Fruit fly (Drosophila melanogaster) whole organism, larva: Measurements from ENCODE around the gene spz5.

Source experiments
- noc ChIP-seq: fragments of 200-800 bp; sonication (Bioruptor generic); optimal IDR thresholded peaks from 3 replicates; lab custom pipeline; 2019; ENCODE audit warnings: missing biosample characterization, mild to moderate bottlenecking, missing genetic modification characterization, moderate library complexity

Gene spz5

dm6 chr3L:2850966-2851365, 41.0 kb downstream of the spz5 start:
- TF ChIP-seq noc (tag; lab: Kevin White, UChicago), result no peak

- TF ChIP-seq noc (tag; lab: Kevin White, UChicago), result no peak
Observed at dm6 chr3L:2848940-2849339, 43.0 kb downstream of the spz5 start.

dm6 chr3L:2848269-2848668, 43.7 kb downstream of the spz5 start:
- TF ChIP-seq noc (tag; lab: Kevin White, UChicago), result no peak

- no peak for TF ChIP-seq noc (tag; lab: Kevin White, UChicago)
Observed at dm6 chr3L:2847257-2847656, 44.7 kb downstream of the spz5 start.

dm6 chr3L:2845630-2846029, 46.3 kb downstream of the spz5 start:
- no peak for TF ChIP-seq noc (tag; lab: Kevin White, UChicago)

- no peak for TF ChIP-seq noc (tag; lab: Kevin White, UChicago)
Observed at dm6 chr3L:2844913-2845610, 46.9 kb downstream of the spz5 start.

dm6 chr3L:2844468-2844867, 47.5 kb downstream of the spz5 start:
- TF ChIP-seq noc (tag; lab: Kevin White, UChicago), result no peak

dm6 chr3L:2838191-2838803, 53.7 kb downstream of the spz5 start:
- no peak for TF ChIP-seq noc (tag; lab: Kevin White, UChicago)

- TF ChIP-seq noc (tag; lab: Kevin White, UChicago), result no peak
Observed at dm6 chr3L:2837417-2837816, 54.5 kb downstream of the spz5 start.

dm6 chr3L:2835744-2836143, 56.2 kb downstream of the spz5 start:
- no peak for TF ChIP-seq noc (tag; lab: Kevin White, UChicago)

- TF ChIP-seq noc (tag; lab: Kevin White, UChicago), result no peak
Observed at dm6 chr3L:2834980-2835379, 57.0 kb downstream of the spz5 start.

- TF ChIP-seq noc (tag; lab: Kevin White, UChicago), result no peak
Observed at dm6 chr3L:2833652-2834051, 58.3 kb downstream of the spz5 start.
